Fruit fly (Drosophila melanogaster) whole organism, embryonic: ENCODE measurements around the gene Ak3.

Source experiments
- B-H1 ChIP-seq: fragments of 200-800 bp; sonication (Bioruptor generic); IDR thresholded peaks from 3 replicates; pipeline ENCODE4 v1.3.6; 2022; ENCODE audit warnings: missing biosample characterization, missing genetic modification characterization
- BEAF-32 ChIP-seq: fragments of 200-800 bp; sonication (Bioruptor generic); optimal IDR thresholded peaks from 3 replicates; lab custom pipeline; 2017; ENCODE audit warnings: missing biosample characterization, missing genetic modification characterization, mild to moderate bottlenecking, moderate library complexity, missing genetic modification reagents
- CG10267 ChIP-seq: fragments of 200-800 bp; sonication (Bioruptor generic); optimal IDR thresholded peaks from 2 replicates; lab custom pipeline; 2018; ENCODE audit warnings: missing biosample characterization, mild to moderate bottlenecking, missing genetic modification characterization, moderate library complexity
- CG10274 ChIP-seq: fragments of 200-800 bp; sonication (Bioruptor generic); optimal IDR thresholded peaks from 3 replicates; lab custom pipeline; 2017; ENCODE audit warnings: missing biosample characterization, mild to moderate bottlenecking, missing genetic modification characterization
- CG10979 ChIP-seq: fragments of 200-800 bp; sonication (Bioruptor generic); optimal IDR thresholded peaks from 2 replicates; lab custom pipeline; 2018; ENCODE audit warnings: missing biosample characterization, mild to moderate bottlenecking, missing genetic modification characterization, moderate library complexity
- CG11085 ChIP-seq: fragments of 200-800 bp; sonication (Bioruptor generic); IDR thresholded peaks from 2 replicates; pipeline ENCODE4 v1.3.6; 2022; ENCODE audit warnings: missing biosample characterization, missing genetic modification characterization
- CG12071 ChIP-seq: fragments of 200-800 bp; sonication (Bioruptor generic); optimal IDR thresholded peaks from 3 replicates; lab custom pipeline; 2018; ENCODE audit warnings: missing biosample characterization, mild to moderate bottlenecking, missing genetic modification characterization
- CG12744 ChIP-seq: fragments of 200-800 bp; sonication (Bioruptor generic); optimal IDR thresholded peaks from 2 replicates; lab custom pipeline; 2016; ENCODE audit warnings: missing biosample characterization, missing genetic modification characterization
- CG15269 ChIP-seq: fragments of 200-800 bp; sonication (Bioruptor generic); optimal IDR thresholded peaks from 2 replicates; lab custom pipeline; 2018; ENCODE audit warnings: missing biosample characterization, mild to moderate bottlenecking, missing genetic modification characterization, moderate library complexity
- CG1603 ChIP-seq: fragments of 200-800 bp; sonication (Bioruptor generic); optimal IDR thresholded peaks from 2 replicates; lab custom pipeline; 2019; ENCODE audit warnings: missing biosample characterization, mild to moderate bottlenecking, missing genetic modification characterization, moderate library complexity
- CG17568 ChIP-seq: fragments of 200-800 bp; sonication (Bioruptor generic); optimal IDR thresholded peaks from 2 replicates; lab custom pipeline; 2018; ENCODE audit warnings: missing biosample characterization, mild to moderate bottlenecking, missing genetic modification characterization, moderate library complexity
- CG1832 ChIP-seq: fragments of 200-800 bp; sonication (Bioruptor generic); optimal IDR thresholded peaks from 2 replicates; lab custom pipeline; 2017; ENCODE audit warnings: missing biosample characterization, mild to moderate bottlenecking, missing genetic modification characterization, inconsistent platforms
- CG3065 ChIP-seq: fragments of 200-800 bp; sonication (Bioruptor generic); optimal IDR thresholded peaks from 2 replicates; lab custom pipeline; 2016; ENCODE audit warnings: missing biosample characterization, missing genetic modification characterization
- CG31388 ChIP-seq: fragments of 200-800 bp; sonication (Bioruptor generic); optimal IDR thresholded peaks from 2 replicates; lab custom pipeline; 2016; ENCODE audit warnings: missing biosample characterization, missing genetic modification characterization
- CG42726 ChIP-seq: fragments of 200-800 bp; sonication (Bioruptor generic); IDR thresholded peaks from 2 replicates; pipeline ENCODE4 v1.3.6; 2022; ENCODE audit warnings: missing biosample characterization, missing genetic modification characterization; ENCODE audit not compliant: partially characterized antibody
- CG6654 ChIP-seq: fragments of 200-800 bp; sonication (Bioruptor generic); optimal IDR thresholded peaks from 2 replicates; lab custom pipeline; 2017; ENCODE audit warnings: missing biosample characterization, mild to moderate bottlenecking, missing genetic modification characterization
- CG6791 ChIP-seq: fragments of 200-800 bp; sonication (Bioruptor generic); IDR thresholded peaks from 3 replicates; pipeline ENCODE4 v1.3.6; 2022; ENCODE audit warnings: missing biosample characterization, missing genetic modification characterization; ENCODE audit not compliant: partially characterized antibody
- CG8290 ChIP-seq, 3 experiments: fragments of 200-800 bp; sonication (Bioruptor generic); optimal IDR thresholded peaks; 2 replicates each; lab custom pipeline; 2016 to 2019; ENCODE audit warnings: missing biosample characterization in 3 of 3, missing genetic modification characterization in 3 of 3, mild to moderate bottlenecking in 2 of 3, moderate library complexity in 1 of 3
- CG8478 ChIP-seq: fragments of >200 bp; optimal IDR thresholded peaks from 2 replicates; lab custom pipeline; 2018
- CG9437 ChIP-seq: fragments of 200-800 bp; sonication (Bioruptor generic); optimal IDR thresholded peaks from 2 replicates; lab custom pipeline; 2018; ENCODE audit warnings: missing biosample characterization, mild to moderate bottlenecking, missing genetic modification characterization
- CG9609 ChIP-seq: fragments of 200-800 bp; sonication (Bioruptor generic); optimal IDR thresholded peaks from 3 replicates; lab custom pipeline; 2016; ENCODE audit warnings: missing biosample characterization, missing genetic modification characterization
- CG9727 ChIP-seq: fragments of 200-800 bp; sonication (Bioruptor generic); optimal IDR thresholded peaks from 3 replicates; lab custom pipeline; 2017; ENCODE audit warnings: missing biosample characterization, mild to moderate bottlenecking, missing genetic modification characterization
- D19B ChIP-seq: fragments of 200-800 bp; sonication (Bioruptor generic); optimal IDR thresholded peaks from 2 replicates; lab custom pipeline; 2017; ENCODE audit warnings: missing biosample characterization, mild to moderate bottlenecking, missing genetic modification characterization
- Dll ChIP-seq: fragments of 200-800 bp; sonication (Bioruptor generic); IDR thresholded peaks from 4 replicates; pipeline ENCODE4 v1.3.6; 2022; ENCODE audit warnings: missing biosample characterization, missing genetic modification characterization; ENCODE audit not compliant: partially characterized antibody
- HmgD ChIP-seq: fragments of 200-800 bp; sonication (Bioruptor generic); optimal IDR thresholded peaks from 3 replicates; lab custom pipeline; 2016; ENCODE audit warnings: missing biosample characterization, missing genetic modification characterization
- HmgZ ChIP-seq: fragments of 200-800 bp; sonication (Bioruptor generic); optimal IDR thresholded peaks from 2 replicates; lab custom pipeline; 2018; ENCODE audit warnings: missing biosample characterization, mild to moderate bottlenecking, missing genetic modification characterization
- Mad ChIP-seq: fragments of 200-800 bp; sonication (Bioruptor generic); optimal IDR thresholded peaks from 2 replicates; lab custom pipeline; 2016; ENCODE audit warnings: missing biosample characterization, missing genetic modification characterization
- Med ChIP-seq: fragments of 200-800 bp; sonication (Bioruptor generic); peaks from one replicate; lab custom pipeline; 2016; ENCODE audit warnings: missing biosample characterization, missing genetic modification characterization, mild to moderate bottlenecking, inconsistent platforms, moderate library complexity
- Myb ChIP-seq: fragments of 200-800 bp; sonication (Bioruptor generic); optimal IDR thresholded peaks from 2 replicates; lab custom pipeline; 2016; ENCODE audit warnings: missing biosample characterization, missing genetic modification characterization
- NC2α ChIP-seq: fragments of 200-800 bp; sonication (Bioruptor generic); optimal IDR thresholded peaks from 2 replicates; lab custom pipeline; 2016; ENCODE audit warnings: missing biosample characterization, missing genetic modification characterization
- Opbp ChIP-seq: fragments of 200-800 bp; sonication (Bioruptor generic); IDR thresholded peaks from 3 replicates; pipeline ENCODE4 v1.3.6; 2022; ENCODE audit warnings: missing biosample characterization, missing genetic modification characterization; ENCODE audit not compliant: partially characterized antibody
- Rfx ChIP-seq: fragments of 200-800 bp; sonication (Bioruptor generic); IDR thresholded peaks from 2 replicates; pipeline ENCODE4 v1.3.6; 2022; ENCODE audit warnings: missing biosample characterization, missing genetic modification characterization
- Scr ChIP-seq: fragments of 200-800 bp; sonication (Bioruptor generic); IDR thresholded peaks from 2 replicates; pipeline ENCODE4 v1.3.6; 2022; ENCODE audit warnings: missing biosample characterization, missing genetic modification characterization; ENCODE audit not compliant: partially characterized antibody
- Sox102F ChIP-seq: fragments of 200-800 bp; sonication (Bioruptor generic); optimal IDR thresholded peaks from 2 replicates; lab custom pipeline; 2018; ENCODE audit warnings: missing biosample characterization, mild to moderate bottlenecking, missing genetic modification characterization, moderate library complexity
- Sry-δ ChIP-seq: fragments of 200-800 bp; sonication (Bioruptor generic); optimal IDR thresholded peaks from 2 replicates; lab custom pipeline; 2016; ENCODE audit warnings: missing biosample characterization, missing genetic modification characterization
- Xbp1 ChIP-seq: fragments of 200-800 bp; sonication (Bioruptor generic); optimal IDR thresholded peaks from 3 replicates; lab custom pipeline; 2016; ENCODE audit warnings: missing biosample characterization, mild to moderate bottlenecking, missing genetic modification characterization
- al ChIP-seq: fragments of 200-800 bp; sonication (Bioruptor generic); IDR thresholded peaks from 2 replicates; pipeline ENCODE4 v1.3.6; 2022; ENCODE audit warnings: missing biosample characterization, missing genetic modification characterization
- bbx ChIP-seq: fragments of 200-800 bp; sonication (Bioruptor generic); IDR thresholded peaks from 2 replicates; pipeline ENCODE4 v1.3.6; 2022; ENCODE audit warnings: missing biosample characterization, missing genetic modification characterization; ENCODE audit not compliant: partially characterized antibody
- corto ChIP-seq: fragments of 200-800 bp; sonication (Bioruptor generic); optimal IDR thresholded peaks from 2 replicates; lab custom pipeline; 2016; ENCODE audit warnings: missing biosample characterization, mild to moderate bottlenecking, missing genetic modification characterization, moderate library complexity
- emc ChIP-seq: fragments of 200-800 bp; sonication (Bioruptor generic); optimal IDR thresholded peaks from 2 replicates; lab custom pipeline; 2016; ENCODE audit warnings: missing biosample characterization, missing genetic modification characterization
- ftz-f1 ChIP-seq: fragments of 200-800 bp; sonication (Bioruptor generic); optimal IDR thresholded peaks from 2 replicates; lab custom pipeline; 2016; ENCODE audit warnings: missing biosample characterization, missing genetic modification characterization
- grn ChIP-seq: fragments of 200-800 bp; sonication (Bioruptor generic); optimal IDR thresholded peaks from 3 replicates; lab custom pipeline; 2017; ENCODE audit warnings: missing biosample characterization, missing genetic modification characterization
- pfk ChIP-seq: fragments of 200-800 bp; sonication (Bioruptor generic); optimal IDR thresholded peaks from 2 replicates; lab custom pipeline; 2018; ENCODE audit warnings: missing biosample characterization, mild to moderate bottlenecking, missing genetic modification characterization, moderate library complexity
- repo ChIP-seq: fragments of 200-800 bp; sonication (Bioruptor generic); optimal IDR thresholded peaks from 2 replicates; lab custom pipeline; 2016; ENCODE audit warnings: missing biosample characterization, missing genetic modification characterization
- sim ChIP-seq: fragments of 200-800 bp; sonication (Bioruptor generic); IDR thresholded peaks from 2 replicates; pipeline ENCODE4 v1.3.6; 2022; ENCODE audit warnings: missing biosample characterization, missing genetic modification characterization
- tin ChIP-seq: fragments of 200-800 bp; sonication (Bioruptor generic); optimal IDR thresholded peaks from 3 replicates; lab custom pipeline; 2016; ENCODE audit warnings: missing biosample characterization, missing genetic modification characterization
- ttk ChIP-seq: fragments of 200-800 bp; sonication (Bioruptor generic); IDR thresholded peaks from 2 replicates; pipeline ENCODE4 v2.1.2; 2022; ENCODE audit warnings: missing biosample characterization, missing genetic modification characterization
- tup ChIP-seq: fragments of 200-800 bp; sonication (Bioruptor generic); optimal IDR thresholded peaks from 2 replicates; lab custom pipeline; 2016; ENCODE audit warnings: missing biosample characterization, mild to moderate bottlenecking, missing genetic modification characterization, moderate library complexity

Gene Ak3

dm6 chr3R:10886462-10887315 is 2.7 kb downstream of the Ak3 start:
- TF ChIP-seq CG8478 (no peak), D19B (GFP tag; lab: Kevin White, UChicago) (peak; percentile 73), CG42726 (no peak), CG11085 (peak; percentile 79; the same call in 1 of the 2 replicates), CG6654 (GFP tag; lab: Kevin White, UChicago) (peak; percentile 53), bbx (GFP tag; lab: Robert Waterston, UW) (no peak), ttk (peak; percentile 84), repo (GFP tag; lab: Kevin White, UChicago) (peak; percentile 69), Dll (GFP tag; lab: Robert Waterston, UW) (0 out of 4 replicates have a peak, but pooled peaks have one; percentile 49), ftz-f1 (GFP tag; lab: Kevin White, UChicago) (peak; percentile 58), al (GFP tag; lab: Robert Waterston, UW) (peak; percentile 74), CG9437 (GFP tag; lab: Kevin White, UChicago) (peak; percentile 85), CG17568 (GFP tag; lab: Kevin White, UChicago) (peak; percentile 81), Xbp1 (GFP tag; lab: Kevin White, UChicago) (peak; percentile 88), CG10267 (tag; lab: Kevin White, UChicago) (peak; percentile 85), corto (GFP tag; lab: Kevin White, UChicago) (peak; percentile 80), CG12744 (peak; percentile 87), CG6791 (GFP tag; lab: Robert Waterston, UW) (no peak), sim (GFP tag; lab: Robert Waterston, UW) (no peak), Rfx (GFP tag; lab: Robert Waterston, UW) (peak; percentile 92), tin (peak; percentile 83), CG31388 (GFP tag; lab: Kevin White, UChicago) (peak; percentile 59), CG12071 (GFP tag; lab: Kevin White, UChicago) (peak; percentile 66), CG9609 (GFP tag; lab: Kevin White, UChicago) (peak; percentile 70), Sox102F (GFP tag; lab: Kevin White, UChicago) (peak; percentile 89), grn (GFP tag; lab: Kevin White, UChicago) (peak; percentile 21), CG1832 (no peak), CG10274 (GFP tag; lab: Kevin White, UChicago) (peak; percentile 99), CG8290 (GFP tag; optimal IDR thresholded peaks at IDR 0.05; lab: Kevin White, UChicago) (peak; percentile 42), CG8290 (tag; optimal IDR thresholded peaks at IDR 0.05; lab: Kevin White, UChicago) (peak in 1 of 2 experiments; percentile 80), Scr (GFP tag; lab: Robert Waterston, UW) (0 out of 2 replicates have a peak, but pooled peaks have one; percentile 25), emc (peak; percentile 53), Opbp (GFP tag; lab: Robert Waterston, UW) (no peak), Sry-δ (peak; percentile 40), HmgD (no peak), CG9727 (GFP tag; lab: Kevin White, UChicago) (peak; percentile 89), NC2α (GFP tag; lab: Kevin White, UChicago) (peak; percentile 66), Med (GFP tag; lab: Kevin White, UChicago) (peak; percentile 97), BEAF-32 (peak; percentile 6), CG10979 (tag; lab: Kevin White, UChicago) (peak; percentile 89), Myb (peak; percentile 58), Mad (peak; percentile 71), CG15269 (tag; lab: Kevin White, UChicago) (peak; percentile 94), CG1603 (peak; percentile 53), B-H1 (GFP tag; lab: Robert Waterston, UW) (peak; percentile 84), pfk (GFP tag; lab: Kevin White, UChicago) (no peak), tup (GFP tag; lab: Kevin White, UChicago) (peak; percentile 69), CG3065 (no peak), HmgZ (tag; lab: Kevin White, UChicago) (peak; percentile 92)
